Worm (Caenorhabditis elegans) whole organism, late embryonic: ENCODE data around the gene plpp-1.1.
A peak's percentile ranks its signal among the peaks of the same experiment; 100 is the strongest.

Experiments
- C38D4.7 ChIP-seq: fragments of 200-800 bp; sonication (Bioruptor generic); optimal IDR thresholded peaks from 2 replicates; lab custom pipeline; 2018; ENCODE audit warnings: mild to moderate bottlenecking, missing genetic modification characterization, moderate library complexity, missing compliant biosample characterization
- F13H6.1 ChIP-seq: sonication (generic microtip); optimal IDR thresholded peaks from 2 replicates; lab custom pipeline; 2016; ENCODE audit warnings: missing genetic modification characterization, missing compliant biosample characterization
- K02D7.2 ChIP-seq: sonication (generic microtip); optimal IDR thresholded peaks from 2 replicates; lab custom pipeline; 2017; ENCODE audit warnings: mild to moderate bottlenecking, missing genetic modification characterization, missing compliant biosample characterization
- T23F11.4 ChIP-seq: fragments of 200-800 bp; sonication (Bioruptor generic); optimal IDR thresholded peaks from 2 replicates; lab custom pipeline; 2018; ENCODE audit warnings: mild to moderate bottlenecking, missing genetic modification characterization, missing compliant biosample characterization
- Y22D7AL.16 ChIP-seq: sonication (generic microtip); optimal IDR thresholded peaks from 2 replicates; lab custom pipeline; 2016; ENCODE audit warnings: missing genetic modification characterization, missing compliant biosample characterization
- ama-1 ChIP-seq: fragments of 150-350 bp; optimal IDR thresholded peaks from 2 replicates; lab custom pipeline; 2014
- ceh-2 ChIP-seq: sonication (generic microtip); optimal IDR thresholded peaks from 2 replicates; lab custom pipeline; 2016; ENCODE audit warnings: missing genotype, missing genetic modification characterization, missing compliant biosample characterization
- ceh-22 ChIP-seq: sonication (generic microtip); optimal IDR thresholded peaks from 2 replicates; lab custom pipeline; 2017; ENCODE audit warnings: missing biosample characterization, missing genetic modification characterization
- ceh-24 ChIP-seq: sonication (generic microtip); optimal IDR thresholded peaks from 2 replicates; lab custom pipeline; 2016; ENCODE audit warnings: mild to moderate bottlenecking, missing genetic modification characterization, missing compliant biosample characterization
- ceh-31 ChIP-seq: sonication (generic microtip); optimal IDR thresholded peaks from 2 replicates; lab custom pipeline; 2016; ENCODE audit warnings: missing genetic modification characterization, missing compliant biosample characterization
- ceh-34 ChIP-seq: sonication (generic microtip); optimal IDR thresholded peaks from 2 replicates; lab custom pipeline; 2016; ENCODE audit warnings: mild to moderate bottlenecking, missing genetic modification characterization, missing compliant biosample characterization
- ceh-45 ChIP-seq: fragments of 200-800 bp; sonication (Bioruptor generic); IDR thresholded peaks from 2 replicates; pipeline ENCODE4 v1.3.6; 2022; ENCODE audit warnings: missing genetic modification reagents, missing genetic modification characterization, missing compliant biosample characterization
- ceh-48 ChIP-seq: sonication (generic microtip); optimal IDR thresholded peaks from 2 replicates; lab custom pipeline; 2016; ENCODE audit warnings: missing genetic modification characterization, inconsistent platforms, missing compliant biosample characterization
- ceh-6 ChIP-seq: fragments of 200-800 bp; sonication (Bioruptor generic); optimal IDR thresholded peaks from 2 replicates; lab custom pipeline; 2018; ENCODE audit warnings: mild to moderate bottlenecking, missing genetic modification characterization, missing compliant biosample characterization
- ceh-9 ChIP-seq: sonication (generic microtip); optimal IDR thresholded peaks from 2 replicates; lab custom pipeline; 2016; ENCODE audit warnings: mild to moderate bottlenecking, missing genetic modification characterization, inconsistent platforms, missing compliant biosample characterization
- che-1 ChIP-seq: sonication (generic microtip); optimal IDR thresholded peaks from 2 replicates; lab custom pipeline; 2016; ENCODE audit warnings: mild to moderate bottlenecking, missing genetic modification characterization, missing compliant biosample characterization
- dve-1 ChIP-seq: sonication (generic microtip); optimal IDR thresholded peaks from 2 replicates; lab custom pipeline; 2017; ENCODE audit warnings: antibody characterized with exemption, mild to moderate bottlenecking, missing genetic modification characterization, missing compliant biosample characterization
- elt-2 ChIP-seq: sonication (generic microtip); optimal IDR thresholded peaks from 2 replicates; lab custom pipeline; 2016; ENCODE audit warnings: missing genetic modification reagents, missing genetic modification characterization, missing compliant biosample characterization
- elt-4 ChIP-seq: sonication (generic microtip); optimal IDR thresholded peaks from 2 replicates; lab custom pipeline; 2016; ENCODE audit warnings: missing genetic modification characterization, missing compliant biosample characterization
- eyg-1 ChIP-seq: sonication (generic microtip); optimal IDR thresholded peaks from 2 replicates; lab custom pipeline; 2016; ENCODE audit warnings: missing genotype, missing genetic modification characterization, missing compliant biosample characterization
- fax-1 ChIP-seq: sonication (generic microtip); optimal IDR thresholded peaks from 2 replicates; lab custom pipeline; 2016; ENCODE audit warnings: missing genotype, missing genetic modification characterization, missing compliant biosample characterization
- fkh-10 ChIP-seq: fragments of 150-350 bp; optimal IDR thresholded peaks from 2 replicates; lab custom pipeline; 2014; ENCODE audit warnings: missing biosample characterization, missing genetic modification reagents, missing genetic modification characterization
- fkh-6 ChIP-seq: sonication (generic microtip); optimal IDR thresholded peaks from 2 replicates; lab custom pipeline; 2016; ENCODE audit warnings: missing genetic modification characterization, missing compliant biosample characterization
- gmeb-2 ChIP-seq: sonication (generic microtip); optimal IDR thresholded peaks from 2 replicates; lab custom pipeline; 2016; ENCODE audit warnings: missing genetic modification characterization, inconsistent platforms, missing compliant biosample characterization
- hlh-15 ChIP-seq: sonication (generic microtip); optimal IDR thresholded peaks from 2 replicates; lab custom pipeline; 2016; ENCODE audit warnings: missing genetic modification characterization, missing compliant biosample characterization
- hlh-30 ChIP-seq: sonication (generic microtip); optimal IDR thresholded peaks from 2 replicates; lab custom pipeline; 2017; ENCODE audit warnings: antibody characterized with exemption, missing genetic modification characterization, missing compliant biosample characterization; ENCODE audit not compliant: insufficient read depth
- hlh-6 ChIP-seq: sonication (generic microtip); optimal IDR thresholded peaks from 2 replicates; lab custom pipeline; 2016; ENCODE audit warnings: missing genotype, missing genetic modification characterization, missing compliant biosample characterization
- lim-6 ChIP-seq: sonication (generic microtip); optimal IDR thresholded peaks from 2 replicates; lab custom pipeline; 2016; ENCODE audit warnings: missing genetic modification characterization, missing compliant biosample characterization
- nfya-1 ChIP-seq: sonication (generic microtip); optimal IDR thresholded peaks from 2 replicates; lab custom pipeline; 2017; ENCODE audit warnings: missing genetic modification characterization, mild to moderate bottlenecking, missing compliant biosample characterization, antibody characterized with exemption, moderate library complexity
- nhr-11 ChIP-seq: fragments of 150-350 bp; optimal IDR thresholded peaks from 2 replicates; lab custom pipeline; 2014; ENCODE audit warnings: missing biosample characterization, missing genetic modification characterization
- npax-4 ChIP-seq: sonication (generic microtip); optimal IDR thresholded peaks from 2 replicates; lab custom pipeline; 2016; ENCODE audit warnings: missing genetic modification characterization, missing compliant biosample characterization
- pat-9 ChIP-seq: fragments of 200-800 bp; sonication (Bioruptor generic); optimal IDR thresholded peaks from 2 replicates; lab custom pipeline; 2018; ENCODE audit warnings: mild to moderate bottlenecking, missing genetic modification characterization, moderate library complexity, missing compliant biosample characterization
- pax-1 ChIP-seq: fragments of 150-350 bp; optimal IDR thresholded peaks from 2 replicates; lab custom pipeline; 2014; ENCODE audit warnings: missing biosample characterization, missing genetic modification characterization
- pha-2 ChIP-seq: sonication (generic microtip); optimal IDR thresholded peaks from 2 replicates; lab custom pipeline; 2017; ENCODE audit warnings: mild to moderate bottlenecking, missing genetic modification characterization, missing compliant biosample characterization
- pha-4 ChIP-seq: fragments of 150-350 bp; optimal IDR thresholded peaks from 2 replicates; lab custom pipeline; 2018; ENCODE audit warnings: missing biosample characterization, missing genetic modification reagents, missing genetic modification characterization
- pqm-1 ChIP-seq: sonication (generic microtip); optimal IDR thresholded peaks from 2 replicates; lab custom pipeline; 2016; ENCODE audit warnings: missing genetic modification characterization, missing compliant biosample characterization
- pros-1 ChIP-seq: fragments of 150-350 bp; optimal IDR thresholded peaks from 2 replicates; lab custom pipeline; 2014; ENCODE audit warnings: missing biosample characterization, missing genetic modification reagents, missing genetic modification characterization
- rnt-1 ChIP-seq: sonication (generic microtip); optimal IDR thresholded peaks from 2 replicates; lab custom pipeline; 2016; ENCODE audit warnings: missing genetic modification characterization, missing compliant biosample characterization
- sox-2 ChIP-seq: fragments of 200-800 bp; sonication (Bioruptor generic); IDR thresholded peaks from 2 replicates; pipeline ENCODE4 v1.3.6; 2022; ENCODE audit warnings: missing genetic modification reagents, missing genetic modification characterization, missing compliant biosample characterization
- ttx-3 ChIP-seq: sonication (generic microtip); optimal IDR thresholded peaks from 2 replicates; lab custom pipeline; 2016; ENCODE audit warnings: missing genetic modification reagents, missing genetic modification characterization, missing compliant biosample characterization
- unc-42 ChIP-seq: sonication (generic microtip); optimal IDR thresholded peaks from 2 replicates; lab custom pipeline; 2016; ENCODE audit warnings: missing genotype, missing genetic modification characterization, missing compliant biosample characterization
- unc-55 ChIP-seq: sonication (generic microtip); optimal IDR thresholded peaks from 2 replicates; lab custom pipeline; 2017; ENCODE audit warnings: missing biosample characterization, missing genetic modification reagents, missing genetic modification characterization
- unc-86 ChIP-seq: sonication (generic microtip); optimal IDR thresholded peaks from 2 replicates; lab custom pipeline; 2016; ENCODE audit warnings: missing genetic modification characterization, missing compliant biosample characterization
- ztf-16 ChIP-seq: sonication (generic microtip); optimal IDR thresholded peaks from 2 replicates; lab custom pipeline; 2017; ENCODE audit warnings: missing genetic modification characterization, missing compliant biosample characterization

Gene plpp-1.1

ce11 chrII:3947404-3947803 is 19.6 kb upstream of the plpp-1.1 start:
- TF ChIP-seq nfya-1 (tag; lab: Kevin White, UChicago) (peak; percentile 82), ceh-2 (no peak)

- TF ChIP-seq ama-1 (lab: Kevin White, UChicago): no peak
- TF ChIP-seq hlh-15 (tag; lab: Kevin White, UChicago): no peak
- TF ChIP-seq ceh-24 (tag; lab: Kevin White, UChicago): no peak
- no peak for TF ChIP-seq sox-2
- no peak for TF ChIP-seq lim-6 (tag; lab: Kevin White, UChicago)
- TF ChIP-seq rnt-1: no peak
- TF ChIP-seq pha-4 (tag; lab: Kevin White, UChicago): no peak
- TF ChIP-seq ztf-16 (tag; lab: Kevin White, UChicago): no peak
- TF ChIP-seq dve-1 (tag; lab: Kevin White, UChicago): no peak
- no peak for TF ChIP-seq hlh-30 (tag; lab: Kevin White, UChicago)
- no peak for TF ChIP-seq pax-1 (tag; lab: Kevin White, UChicago)
- TF ChIP-seq gmeb-2: no peak
- no peak for TF ChIP-seq pat-9 (tag; lab: Kevin White, UChicago)
- TF ChIP-seq che-1 (tag; lab: Kevin White, UChicago): no peak
- TF ChIP-seq fkh-10 (GFP tag; lab: Kevin White, UChicago): no peak
- TF ChIP-seq npax-4 (tag; lab: Kevin White, UChicago): no peak
- no peak for TF ChIP-seq eyg-1 (tag; lab: Kevin White, UChicago)
- TF ChIP-seq hlh-6 (tag; lab: Kevin White, UChicago): no peak
- TF ChIP-seq fax-1: no peak
- no peak for TF ChIP-seq T23F11.4
- TF ChIP-seq, all 69 proteins: peak for 0
These were observed 8.2 kb upstream of the plpp-1.1 start for ce11 chrII:3935990-3936389.

- TF ChIP-seq unc-42 (tag; lab: Kevin White, UChicago): no peak
- no peak for TF ChIP-seq K02D7.2 (tag; lab: Kevin White, UChicago)
- TF ChIP-seq rnt-1: no peak
- TF ChIP-seq ceh-9 (tag; lab: Kevin White, UChicago): no peak
- no peak for TF ChIP-seq F13H6.1 (tag; lab: Kevin White, UChicago)
- TF ChIP-seq fkh-6 (tag; lab: Kevin White, UChicago): no peak
- TF ChIP-seq ceh-34 (tag; lab: Kevin White, UChicago): no peak
- no peak for TF ChIP-seq eyg-1 (tag; lab: Kevin White, UChicago)
- no peak for TF ChIP-seq pha-2 (tag; lab: Kevin White, UChicago)
- no peak for TF ChIP-seq C38D4.7
- no peak for TF ChIP-seq Y22D7AL.16 (tag; lab: Kevin White, UChicago)
- TF ChIP-seq ceh-2: no peak
- TF ChIP-seq unc-86 (tag; lab: Kevin White, UChicago): no peak
- TF ChIP-seq ama-1 (lab: Kevin White, UChicago): no peak
- no peak for TF ChIP-seq elt-2
- no peak for TF ChIP-seq ttx-3
- TF ChIP-seq pax-1 (tag; lab: Kevin White, UChicago): no peak
- TF ChIP-seq ztf-16 (tag; lab: Kevin White, UChicago): no peak
- no peak for TF ChIP-seq ceh-31 (tag; lab: Kevin White, UChicago)
These were observed 7.3 kb upstream of the plpp-1.1 start for ce11 chrII:3935098-3935497.

ce11 chrII:3934085-3934484 is 6.3 kb upstream of the plpp-1.1 start, which contains the start of gene Y14H12B.1:
Gene Y14H12B.1 (plus strand): TSS chrII:3934447.
- TF ChIP-seq elt-4 (tag; lab: Kevin White, UChicago) (no peak), pax-1 (tag; lab: Kevin White, UChicago) (no peak), ceh-48 (tag; lab: Kevin White, UChicago) (no peak), nhr-11 (tag; lab: Kevin White, UChicago) (no peak), unc-55 (GFP tag; lab: Kevin White, UChicago) (no peak), K02D7.2 (tag; lab: Kevin White, UChicago) (no peak), pqm-1 (tag; lab: Kevin White, UChicago) (no peak), ceh-45 (GFP tag; lab: Robert Waterston, UW) (no peak), ceh-22 (tag; lab: Kevin White, UChicago) (no peak), pros-1 (tag; lab: Kevin White, UChicago) (no peak), nfya-1 (tag; lab: Kevin White, UChicago) (no peak), ceh-6 (GFP tag; lab: Kevin White, UChicago) (no peak), ceh-24 (tag; lab: Kevin White, UChicago) (no peak), eyg-1 (tag; lab: Kevin White, UChicago) (no peak), sox-2 (no peak), ama-1 (lab: Kevin White, UChicago) (no peak)
